Worm (Caenorhabditis elegans): ENCODE data around the gene lim-6.

The lim-6 gene

DNA sequence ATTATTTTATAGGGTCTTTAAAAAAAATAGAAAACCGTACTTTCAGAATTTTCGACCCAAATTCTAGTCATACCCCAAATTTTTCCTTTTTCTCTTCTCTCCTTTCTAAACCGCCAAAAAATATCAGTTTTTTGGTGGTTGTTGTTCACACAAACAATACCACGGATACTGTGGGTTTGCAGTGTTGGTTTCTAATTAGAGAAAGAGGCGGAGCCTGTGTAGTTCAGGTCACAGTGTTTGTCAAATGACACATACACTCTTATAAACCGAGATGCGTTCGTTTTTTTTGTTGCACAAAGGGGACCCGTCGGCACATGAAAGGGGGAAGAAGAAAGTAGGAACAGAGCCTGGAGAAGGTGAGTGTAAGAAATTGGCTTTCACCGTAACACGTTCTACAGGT is at the start of gene lim-6:
lim-6 (plus strand) TSS at position 301 of the 400 bp plus-strand sequence.
- TF ChIP-seq ref-1 (GFP tag; conservative IDR thresholded peaks at IDR 0.05) (no peak), cog-1 (tag; optimal IDR thresholded peaks at IDR 0.05) (no peak), ztf-29 (GFP tag; IDR thresholded peaks at IDR 0.05) (no peak), T22C8.4 (GFP tag; IDR thresholded peaks at IDR 0.05) (no peak), flt-1 (GFP tag; IDR thresholded peaks at IDR 0.05) (no peak), klf-2 (GFP tag; conservative IDR thresholded peaks at IDR 0.05) (no peak), med-1 (GFP tag; optimal IDR thresholded peaks at IDR 0.05; ENCODE audit: insufficient read depth) (no peak), ztf-23 (GFP tag; IDR thresholded peaks at IDR 0.05) (no peak), tab-1 (GFP tag; IDR thresholded peaks at IDR 0.05) (no peak)

- TF ChIP-seq cog-1 (tag; optimal IDR thresholded peaks at IDR 0.05): no peak
- TF ChIP-seq tab-1 (GFP tag; IDR thresholded peaks at IDR 0.05): no peak
- TF ChIP-seq med-1 (GFP tag; optimal IDR thresholded peaks at IDR 0.05; ENCODE audit: insufficient read depth): no peak
- no peak for TF ChIP-seq flt-1 (GFP tag; IDR thresholded peaks at IDR 0.05)
- TF ChIP-seq klf-2 (GFP tag; conservative IDR thresholded peaks at IDR 0.05): no peak
- TF ChIP-seq ref-1 (GFP tag; conservative IDR thresholded peaks at IDR 0.05): no peak
- no peak for TF ChIP-seq T22C8.4 (GFP tag; IDR thresholded peaks at IDR 0.05)
These were observed 47.2 kb upstream of the lim-6 start, which contains the start of gene F55A4.3 for ce11 chrX:1025010-1025409. TSS of gene F55A4.3 (minus strand) at chrX:1025110.

DNA sequence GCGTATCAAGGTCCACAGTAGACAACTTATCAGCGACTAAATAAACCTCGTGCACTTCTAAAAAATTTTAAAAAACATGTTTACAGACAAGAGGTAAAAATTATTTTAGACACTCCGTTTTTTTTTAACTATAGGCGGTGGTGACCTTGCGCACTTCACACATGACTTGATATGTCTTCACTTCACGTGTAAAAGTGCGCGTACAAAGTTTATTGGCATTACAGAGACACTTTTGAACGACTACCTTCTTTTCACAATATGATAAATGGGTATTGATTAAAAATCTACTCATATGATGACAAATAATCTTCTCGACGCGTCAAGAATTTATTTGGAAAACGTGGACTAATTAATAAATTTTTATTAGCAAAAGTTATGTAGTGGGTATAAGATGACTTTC is 45.5 kb upstream of the lim-6 start:
- TF ChIP-seq T22C8.4 (GFP tag; IDR thresholded peaks at IDR 0.05) (no peak), ztf-29 (GFP tag; IDR thresholded peaks at IDR 0.05) (no peak), cog-1 (tag; optimal IDR thresholded peaks at IDR 0.05) (no peak), med-1 (GFP tag; optimal IDR thresholded peaks at IDR 0.05; ENCODE audit: insufficient read depth) (no peak), flt-1 (GFP tag; IDR thresholded peaks at IDR 0.05) (no peak), ztf-23 (GFP tag; IDR thresholded peaks at IDR 0.05) (no peak), tab-1 (GFP tag; IDR thresholded peaks at IDR 0.05) (no peak), klf-2 (GFP tag; conservative IDR thresholded peaks at IDR 0.05) (no peak), ref-1 (GFP tag; conservative IDR thresholded peaks at IDR 0.05) (no peak)

DNA sequence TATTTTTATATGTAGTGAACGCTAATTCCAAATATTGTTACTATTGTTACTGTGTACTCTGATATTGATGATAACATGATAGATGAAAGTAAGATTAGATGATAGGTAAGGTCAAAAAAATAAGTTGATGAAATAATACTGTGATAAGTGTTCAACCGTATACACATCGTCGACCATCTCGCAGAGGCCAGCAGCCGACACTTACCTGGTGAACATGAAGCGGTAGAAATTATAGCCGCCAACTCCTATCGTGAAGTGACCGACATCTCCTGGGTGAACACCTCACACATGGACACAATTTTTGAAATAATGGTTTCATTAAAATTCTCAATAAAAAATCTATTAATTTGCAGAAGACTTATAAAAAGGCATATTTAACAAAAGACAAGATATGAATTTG is 44.9 kb upstream of the lim-6 start:
- TF ChIP-seq cog-1 (tag; optimal IDR thresholded peaks at IDR 0.05) (no peak), klf-2 (GFP tag; conservative IDR thresholded peaks at IDR 0.05) (no peak), tab-1 (GFP tag; IDR thresholded peaks at IDR 0.05) (no peak), ztf-29 (GFP tag; IDR thresholded peaks at IDR 0.05) (no peak), ztf-23 (GFP tag; IDR thresholded peaks at IDR 0.05) (no peak), flt-1 (GFP tag; IDR thresholded peaks at IDR 0.05) (no peak), med-1 (GFP tag; optimal IDR thresholded peaks at IDR 0.05; ENCODE audit: insufficient read depth) (no peak), T22C8.4 (GFP tag; IDR thresholded peaks at IDR 0.05) (no peak), ref-1 (GFP tag; conservative IDR thresholded peaks at IDR 0.05) (no peak)

DNA sequence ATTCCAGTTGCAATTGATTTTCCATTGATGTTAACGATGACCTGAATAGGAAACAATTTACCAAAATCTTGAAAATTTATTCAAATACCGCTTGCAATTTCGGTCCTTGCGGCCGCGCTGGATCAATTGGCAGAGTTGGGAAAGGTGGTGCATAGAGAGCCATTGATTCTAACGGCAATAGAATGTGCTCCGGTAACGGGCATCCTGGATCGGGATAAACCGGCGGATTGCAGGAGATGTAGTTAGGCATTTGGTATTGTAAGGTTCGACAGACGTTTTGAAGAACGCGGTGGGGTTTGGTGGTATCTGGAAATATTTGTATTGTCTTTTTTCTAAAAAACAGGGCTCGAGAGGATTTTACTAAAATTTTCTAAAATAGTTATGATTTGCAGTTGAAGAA is 41.4 kb upstream of the lim-6 start:
- TF ChIP-seq klf-2 (GFP tag; conservative IDR thresholded peaks at IDR 0.05) (no peak), ztf-23 (GFP tag; IDR thresholded peaks at IDR 0.05) (no peak), med-1 (GFP tag; optimal IDR thresholded peaks at IDR 0.05; ENCODE audit: insufficient read depth) (no peak)

DNA sequence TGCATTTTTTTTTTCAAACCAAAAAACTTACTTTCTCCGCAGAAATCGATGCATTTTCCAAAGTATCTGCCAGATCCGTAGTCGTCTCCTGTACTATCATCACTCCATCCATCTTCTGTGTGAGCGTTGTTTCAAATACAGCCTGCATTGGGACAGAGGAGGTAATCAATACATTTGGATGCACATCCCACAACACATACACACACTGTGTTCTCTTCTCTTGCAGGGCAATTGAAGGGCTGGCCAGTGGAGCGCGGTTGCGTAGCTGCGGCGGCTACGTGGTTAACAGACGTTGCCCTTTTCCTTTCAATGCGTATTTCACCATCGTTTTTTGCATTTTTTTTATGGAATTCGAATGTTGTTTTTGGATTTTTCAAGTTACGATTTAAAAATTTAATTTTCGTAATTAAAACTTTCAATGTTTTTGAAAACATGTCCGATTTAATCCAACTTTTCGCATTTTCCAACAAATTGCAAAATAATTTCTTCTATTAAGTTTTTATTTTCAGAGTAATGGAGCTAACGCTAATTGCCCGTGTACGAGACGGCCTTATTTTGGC is 37.1 kb upstream of the lim-6 start, which contains the start of the genes stau-1 and sec-22:
stau-1 (minus strand) TSS at position 248 of the 560 bp plus-strand sequence.
sec-22 (plus strand) TSS at position 510 of the 560 bp plus-strand sequence.
- TF ChIP-seq klf-2 (GFP tag; conservative IDR thresholded peaks at IDR 0.05): no peak
- no peak for TF ChIP-seq cog-1 (tag; optimal IDR thresholded peaks at IDR 0.05)
- TF ChIP-seq med-1 (GFP tag; optimal IDR thresholded peaks at IDR 0.05; ENCODE audit: insufficient read depth): no peak
- TF ChIP-seq flt-1 (GFP tag; IDR thresholded peaks at IDR 0.05): 0 out of 2 replicates have a peak, but pooled peaks have one; percentile 37
- TF ChIP-seq ztf-29 (GFP tag; IDR thresholded peaks at IDR 0.05): no peak
- peak; percentile 39; the same call in 1 of the 2 replicates for TF ChIP-seq T22C8.4 (GFP tag; IDR thresholded peaks at IDR 0.05)
- TF ChIP-seq tab-1 (GFP tag; IDR thresholded peaks at IDR 0.05): 0 out of 2 replicates have a peak, but pooled peaks have one; percentile 33
- no peak for TF ChIP-seq ztf-23 (GFP tag; IDR thresholded peaks at IDR 0.05)
- no peak for TF ChIP-seq ref-1 (GFP tag; conservative IDR thresholded peaks at IDR 0.05)

ce11 chrX:1038347-1038746 is 33.9 kb upstream of the lim-6 start, which contains the start of gene F55A4.7:
TSS of gene F55A4.7 (minus strand) at chrX:1038447.
- TF ChIP-seq med-1 (GFP tag; optimal IDR thresholded peaks at IDR 0.05; ENCODE audit: insufficient read depth) (no peak), T22C8.4 (GFP tag; IDR thresholded peaks at IDR 0.05) (no peak), ref-1 (GFP tag; conservative IDR thresholded peaks at IDR 0.05) (no peak), tab-1 (GFP tag; IDR thresholded peaks at IDR 0.05) (no peak), cog-1 (tag; optimal IDR thresholded peaks at IDR 0.05) (no peak), ztf-23 (GFP tag; IDR thresholded peaks at IDR 0.05) (no peak), ztf-29 (GFP tag; IDR thresholded peaks at IDR 0.05) (no peak)

- no peak for TF ChIP-seq flt-1 (GFP tag; IDR thresholded peaks at IDR 0.05)
- no peak for TF ChIP-seq ztf-23 (GFP tag; IDR thresholded peaks at IDR 0.05)
- TF ChIP-seq ztf-29 (GFP tag; IDR thresholded peaks at IDR 0.05): no peak
These were observed 27.9 kb upstream of the lim-6 start for ce11 chrX:1044327-1044726.

ce11 chrX:1046156-1046831 is 26.0 kb upstream of the lim-6 start, which contains the start of gene vpat-1:
TSS of gene vpat-1 (minus strand) at chrX:1046206.
- no peak for TF ChIP-seq cog-1 (tag; optimal IDR thresholded peaks at IDR 0.05)
- no peak for TF ChIP-seq klf-2 (GFP tag; conservative IDR thresholded peaks at IDR 0.05)
- TF ChIP-seq med-1 (GFP tag; optimal IDR thresholded peaks at IDR 0.05; ENCODE audit: insufficient read depth): no peak
- no peak for TF ChIP-seq ref-1 (GFP tag; conservative IDR thresholded peaks at IDR 0.05)
- no peak for TF ChIP-seq tab-1 (GFP tag; IDR thresholded peaks at IDR 0.05)
- no peak for TF ChIP-seq ztf-29 (GFP tag; IDR thresholded peaks at IDR 0.05)
- no peak for TF ChIP-seq flt-1 (GFP tag; IDR thresholded peaks at IDR 0.05)
- no peak for TF ChIP-seq T22C8.4 (GFP tag; IDR thresholded peaks at IDR 0.05)
- no peak for TF ChIP-seq ztf-23 (GFP tag; IDR thresholded peaks at IDR 0.05)
